Fruit fly (Drosophila melanogaster) whole organism, pupa: Measurements from ENCODE around the gene Osi22.

Experiments used
- CG13204 ChIP-seq: fragments of 200-800 bp; sonication (Bioruptor generic); optimal IDR thresholded peaks from 2 replicates; lab custom pipeline; 2018; ENCODE audit warnings: missing biosample characterization, mild to moderate bottlenecking, missing genetic modification characterization, moderate library complexity
- CG15710 ChIP-seq: fragments of 200-800 bp; sonication (Bioruptor generic); optimal IDR thresholded peaks from 2 replicates; lab custom pipeline; 2018; ENCODE audit warnings: missing biosample characterization, mild to moderate bottlenecking, missing genetic modification characterization, moderate library complexity
- CG34367 ChIP-seq: fragments of 200-800 bp; sonication (Bioruptor generic); optimal IDR thresholded peaks from 2 replicates; lab custom pipeline; 2018; ENCODE audit warnings: missing biosample characterization, mild to moderate bottlenecking, missing genetic modification characterization
- D1 ChIP-seq: fragments of 200-800 bp; sonication (Bioruptor generic); optimal IDR thresholded peaks from 2 replicates; lab custom pipeline; 2018; ENCODE audit warnings: missing biosample characterization, mild to moderate bottlenecking, missing genetic modification characterization, moderate library complexity
- EcR ChIP-seq: fragments of 200-800 bp; sonication (Bioruptor generic); optimal IDR thresholded peaks from 3 replicates; lab custom pipeline; 2019; ENCODE audit warnings: missing biosample characterization, missing genetic modification characterization, mild to moderate bottlenecking, moderate library complexity, missing genetic modification reagents
- Ets98B ChIP-seq: fragments of 200-800 bp; sonication (Bioruptor generic); IDR thresholded peaks from 2 replicates; pipeline ENCODE4 v1.3.6; 2022; ENCODE audit warnings: missing biosample characterization, missing genetic modification characterization
- Snoo ChIP-seq: fragments of 200-800 bp; sonication (Bioruptor generic); optimal IDR thresholded peaks from 3 replicates; lab custom pipeline; 2017; ENCODE audit warnings: missing biosample characterization, mild to moderate bottlenecking, missing genetic modification characterization, inconsistent platforms

DNA sequence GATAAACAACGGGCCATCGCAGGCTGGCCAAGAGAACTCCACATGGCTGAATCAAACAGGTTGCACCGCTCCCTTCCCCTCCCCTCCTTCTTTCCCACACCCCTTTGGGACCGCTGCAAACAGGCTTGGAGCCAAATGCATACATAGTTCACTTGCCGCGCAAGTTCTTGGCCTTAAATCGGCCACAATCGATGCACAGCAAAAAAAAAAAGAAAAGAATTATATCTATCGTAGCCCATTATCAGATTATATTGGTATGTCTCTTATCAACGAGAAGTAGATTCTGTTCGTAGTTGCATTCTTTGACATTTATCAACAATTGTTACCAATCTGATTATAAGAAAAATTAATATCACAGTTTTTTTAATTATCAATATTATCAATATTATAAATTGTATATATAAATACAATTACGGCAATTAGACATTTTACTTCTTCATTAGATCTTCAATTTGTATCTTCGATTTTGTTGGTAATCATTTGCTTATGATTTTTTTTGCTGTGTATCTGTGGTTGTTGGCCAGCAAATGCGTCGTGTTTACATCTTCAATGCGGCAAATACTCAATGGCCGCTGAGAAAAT is 15.0 kb downstream of the Osi22 start:
- peak; percentile 77 for TF ChIP-seq CG34367
- peak; percentile 58 for TF ChIP-seq CG13204 (GFP tag; lab: Kevin White, UChicago)
- TF ChIP-seq Snoo, result peak; percentile 84
- peak; percentile 45 for TF ChIP-seq Ets98B (GFP tag; lab: Robert Waterston, UW)
- peak; percentile 55 for TF ChIP-seq EcR (GFP tag; lab: Kevin White, UChicago)
- peak; percentile 84 for TF ChIP-seq CG15710 (tag; lab: Kevin White, UChicago)
- peak; percentile 73 for TF ChIP-seq D1 (tag; lab: Kevin White, UChicago)
